Worm (Caenorhabditis elegans): Measurements from ENCODE around the gene B0281.4.

DNA sequence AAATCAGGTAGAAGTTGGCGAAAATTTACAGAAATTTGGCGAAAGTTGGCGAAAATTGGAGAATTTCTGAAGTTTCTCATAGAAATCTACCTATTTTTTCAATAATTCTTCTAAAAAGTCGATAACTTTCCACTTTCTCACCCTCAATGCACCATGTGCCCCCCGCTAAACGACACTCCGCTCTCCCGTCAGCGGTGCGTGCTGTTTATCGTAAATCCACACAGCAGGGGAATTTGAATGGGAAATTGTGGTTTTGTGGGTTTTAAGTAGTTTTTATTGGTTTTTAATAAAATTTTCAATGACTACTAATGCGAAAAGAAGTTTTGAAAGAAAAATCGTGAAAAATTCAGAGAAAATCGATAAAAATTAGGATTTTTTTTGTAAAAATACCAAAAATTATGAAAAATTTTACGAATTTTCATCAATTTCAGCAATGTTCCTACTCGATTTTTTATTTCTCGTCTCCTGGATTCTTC lies 43.4 kb upstream of the B0281.4 start, which contains the start of gene F43C11.6:
- TF ChIP-seq skn-1 (tag; optimal IDR thresholded peaks at IDR 0.05) = no peak
- no peak for TF ChIP-seq elt-3 (tag; optimal IDR thresholded peaks at IDR 0.05)
- TF ChIP-seq nhr-76 (tag; optimal IDR thresholded peaks at IDR 0.05) = no peak
- no peak for TF ChIP-seq snpc-4 (tag; optimal IDR thresholded peaks at IDR 0.05)
- peak; percentile 59 for TF ChIP-seq pha-4 (tag; optimal IDR thresholded peaks at IDR 0.05)
- TF ChIP-seq pqm-1 (tag; optimal IDR thresholded peaks at IDR 0.05) = no peak
- TF ChIP-seq zag-1 (tag; optimal IDR thresholded peaks at IDR 0.05) = no peak
